Worm (Caenorhabditis elegans) whole organism, L4 larva: Measurements from ENCODE around the gene B0563.1.

Experiments used
- T20F7.1 ChIP-seq: fragments of 200-800 bp; sonication (Bioruptor generic); optimal IDR thresholded peaks from 2 replicates; lab custom pipeline; 2018; ENCODE audit warnings: mild to moderate bottlenecking, missing genetic modification characterization, missing compliant biosample characterization
- T26A8.4 ChIP-seq: fragments of 200-800 bp; sonication (Bioruptor generic); IDR thresholded peaks from 2 replicates; pipeline ENCODE4 v1.3.6; 2022; ENCODE audit warnings: missing genetic modification characterization, missing compliant biosample characterization
- Y105C5A.15 ChIP-seq: fragments of 200-800 bp; sonication (Bioruptor generic); IDR thresholded peaks from 2 replicates; pipeline ENCODE4 v1.3.6; 2022; ENCODE audit warnings: missing genetic modification characterization, missing compliant biosample characterization
- Y75B8A.6 ChIP-seq: fragments of 200-800 bp; sonication (Bioruptor generic); IDR thresholded peaks from 2 replicates; pipeline ENCODE4 v1.3.6; 2022; ENCODE audit warnings: missing genetic modification reagents, missing genetic modification characterization, missing compliant biosample characterization
- ZK337.2 ChIP-seq: fragments of 200-800 bp; sonication (Bioruptor generic); IDR thresholded peaks from 2 replicates; pipeline ENCODE4 v1.3.6; 2022; ENCODE audit warnings: missing genetic modification reagents, missing genetic modification characterization, missing compliant biosample characterization
- aha-1 ChIP-seq: fragments of 150-350 bp; peaks from one replicate; lab custom pipeline; 2014; ENCODE audit warnings: missing biosample characterization, missing genetic modification characterization
- arid-1 ChIP-seq: fragments of 200-800 bp; sonication (Bioruptor generic); conservative IDR thresholded peaks from 2 replicates; pipeline ENCODE4 v1.3.6; 2022; ENCODE audit warnings: missing genetic modification reagents, missing genetic modification characterization, missing compliant biosample characterization
- attf-4 ChIP-seq: sonication (generic microtip); optimal IDR thresholded peaks from 3 replicates; lab custom pipeline; 2017; ENCODE audit warnings: missing biosample characterization, missing genetic modification characterization
- ceh-28 ChIP-seq: fragments of 150-350 bp; optimal IDR thresholded peaks from 2 replicates; lab custom pipeline; 2014; ENCODE audit warnings: missing biosample characterization, missing genetic modification reagents, missing genetic modification characterization
- ceh-32 ChIP-seq: sonication (generic microtip); optimal IDR thresholded peaks from 2 replicates; lab custom pipeline; 2016; ENCODE audit warnings: mild to moderate bottlenecking, missing genetic modification characterization, missing compliant biosample characterization; ENCODE audit not compliant: poor library complexity
- ceh-62 ChIP-seq: sonication (generic microtip); optimal IDR thresholded peaks from 2 replicates; lab custom pipeline; 2017; ENCODE audit warnings: missing biosample characterization, missing genetic modification characterization
- ces-1 ChIP-seq: fragments of 150-350 bp; sonication (generic microtip); optimal IDR thresholded peaks from 4 replicates; lab custom pipeline; 2014; ENCODE audit warnings: missing biosample characterization, missing genetic modification reagents, missing genetic modification characterization
- dmd-8 ChIP-seq: fragments of 200-800 bp; sonication (Bioruptor generic); IDR thresholded peaks from 2 replicates; pipeline ENCODE4 v1.3.6; 2022; ENCODE audit warnings: missing genetic modification characterization, missing compliant biosample characterization
- dpl-1 ChIP-seq: fragments of 150-350 bp; optimal IDR thresholded peaks from 2 replicates; lab custom pipeline; 2014; ENCODE audit warnings: missing biosample characterization, missing genetic modification reagents, missing genetic modification characterization
- dve-1 ChIP-seq: sonication (generic microtip); optimal IDR thresholded peaks from 2 replicates; lab custom pipeline; 2017; ENCODE audit warnings: antibody characterized with exemption, mild to moderate bottlenecking, missing genetic modification characterization, missing compliant biosample characterization; ENCODE audit not compliant: insufficient read depth
- egl-43 ChIP-seq: fragments of 200-800 bp; sonication (Bioruptor generic); IDR thresholded peaks from 2 replicates; pipeline ENCODE4 v1.3.6; 2022; ENCODE audit warnings: missing genetic modification reagents, missing genetic modification characterization, missing compliant biosample characterization
- fkh-10 ChIP-seq: fragments of 150-350 bp; optimal IDR thresholded peaks from 2 replicates; lab custom pipeline; 2014; ENCODE audit warnings: missing biosample characterization, missing genetic modification reagents, missing genetic modification characterization
- gei-8 ChIP-seq: fragments of 200-800 bp; sonication (Bioruptor generic); optimal IDR thresholded peaks from 2 replicates; lab custom pipeline; 2018; ENCODE audit warnings: mild to moderate bottlenecking, missing genetic modification characterization, missing compliant biosample characterization
- hlh-30 ChIP-seq: sonication (generic microtip); optimal IDR thresholded peaks from 2 replicates; lab custom pipeline; 2017; ENCODE audit warnings: antibody characterized with exemption, mild to moderate bottlenecking, missing genetic modification characterization, missing compliant biosample characterization; ENCODE audit not compliant: insufficient read depth
- jun-1 ChIP-seq: fragments of 150-350 bp; optimal IDR thresholded peaks from 2 replicates; lab custom pipeline; 2014; ENCODE audit warnings: missing biosample characterization, missing genetic modification reagents, missing genetic modification characterization
- lin-29 ChIP-seq: fragments of 200-800 bp; sonication (Bioruptor generic); IDR thresholded peaks from 2 replicates; pipeline ENCODE4 v1.3.6; 2022; ENCODE audit warnings: missing genetic modification reagents, missing genetic modification characterization, missing compliant biosample characterization
- lsy-2 ChIP-seq, 2 experiments: fragments of 150-350 bp in 1 of 2; sonication (generic microtip) in 1 of 2; optimal IDR thresholded peaks; 2 replicates each; lab custom pipeline; 2014 to 2017; ENCODE audit warnings: missing biosample characterization in 2 of 2, missing genetic modification characterization in 2 of 2
- madf-5 ChIP-seq, 2 experiments: fragments of 200-800 bp; sonication (Bioruptor generic); IDR thresholded peaks; 2 replicates each; pipeline ENCODE4 v1.3.6; 2022; ENCODE audit warnings: missing compliant biosample characterization in 2 of 2, missing genetic modification characterization in 2 of 2
- madf-9 ChIP-seq: fragments of 200-800 bp; sonication (Bioruptor generic); conservative IDR thresholded peaks from 2 replicates; pipeline ENCODE4 v1.3.6; 2022; ENCODE audit warnings: missing genetic modification reagents, missing genetic modification characterization, missing compliant biosample characterization
- mes-2 ChIP-seq: sonication (generic microtip); optimal IDR thresholded peaks from 2 replicates; lab custom pipeline; 2016; ENCODE audit warnings: missing genotype, mild to moderate bottlenecking, missing genetic modification characterization, missing compliant biosample characterization; ENCODE audit not compliant: poor library complexity, severe bottlenecking
- mxl-2 ChIP-seq: fragments of 200-800 bp; sonication (Bioruptor generic); conservative IDR thresholded peaks from 2 replicates; pipeline ENCODE4 v1.3.6; 2022; ENCODE audit warnings: missing genetic modification reagents, missing genetic modification characterization, missing compliant biosample characterization
- nhr-111 ChIP-seq: fragments of 200-800 bp; sonication (Bioruptor generic); optimal IDR thresholded peaks from 2 replicates; lab custom pipeline; 2018; ENCODE audit warnings: mild to moderate bottlenecking, missing genetic modification characterization, missing compliant biosample characterization
- nhr-25 ChIP-seq: sonication (generic microtip); optimal IDR thresholded peaks from 2 replicates; lab custom pipeline; 2017; ENCODE audit warnings: missing genetic modification characterization, mild to moderate bottlenecking, missing compliant biosample characterization, antibody characterized with exemption, moderate library complexity, borderline replicate concordance; ENCODE audit not compliant: insufficient read depth
- nhr-41 ChIP-seq: fragments of 200-800 bp; sonication (Bioruptor generic); IDR thresholded peaks from 2 replicates; pipeline ENCODE4 v1.3.6; 2022; ENCODE audit warnings: missing genetic modification reagents, missing genetic modification characterization, missing compliant biosample characterization
- nhr-42 ChIP-seq: fragments of 200-800 bp; sonication (Bioruptor generic); IDR thresholded peaks from 2 replicates; pipeline ENCODE4 v1.3.6; 2022; ENCODE audit warnings: missing genetic modification characterization, missing compliant biosample characterization
- pha-4 ChIP-seq, 2 experiments: fragments of 150-350 bp in 1 of 2; fragments of 200-800 bp in 1 of 2; sonication (Bioruptor generic) in 1 of 2; IDR thresholded peaks in 1 of 2; optimal IDR thresholded peaks in 1 of 2; 2 replicates each; pipeline versions ENCODE4 v1.3.6 to Lab custom; 2014 to 2022; ENCODE audit warnings: missing genetic modification characterization in 2 of 2, missing genetic modification reagents in 2 of 2, missing biosample characterization in 1 of 2, missing compliant biosample characterization in 1 of 2
- pqm-1 ChIP-seq: sonication (generic microtip); optimal IDR thresholded peaks from 2 replicates; lab custom pipeline; 2017; ENCODE audit warnings: missing biosample characterization, missing genetic modification characterization
- set-16 ChIP-seq: fragments of 200-800 bp; sonication (Bioruptor generic); IDR thresholded peaks from 2 replicates; pipeline ENCODE4 v1.3.6; 2022; ENCODE audit warnings: missing genetic modification reagents, missing genetic modification characterization, missing compliant biosample characterization
- snpc-4 ChIP-seq: fragments of 150-350 bp; optimal IDR thresholded peaks from 2 replicates; lab custom pipeline; 2014; ENCODE audit warnings: missing biosample characterization, missing genetic modification characterization
- spr-1 ChIP-seq: sonication (generic microtip); optimal IDR thresholded peaks from 2 replicates; lab custom pipeline; 2016; ENCODE audit warnings: mild to moderate bottlenecking, missing genetic modification characterization, missing compliant biosample characterization
- spr-3 ChIP-seq: fragments of 200-800 bp; sonication (Bioruptor generic); optimal IDR thresholded peaks from 2 replicates; lab custom pipeline; 2018; ENCODE audit warnings: mild to moderate bottlenecking, missing genetic modification characterization, missing compliant biosample characterization
- tag-97 ChIP-seq: fragments of 200-800 bp; sonication (Bioruptor generic); IDR thresholded peaks from 2 replicates; pipeline ENCODE4 v1.3.6; 2022; ENCODE audit warnings: missing genetic modification characterization, missing compliant biosample characterization
- tra-1 ChIP-seq: fragments of 200-800 bp; sonication (Bioruptor generic); IDR thresholded peaks from 2 replicates; pipeline ENCODE4 v1.3.6; 2022; ENCODE audit warnings: missing genetic modification reagents, missing genetic modification characterization, missing compliant biosample characterization
- unc-130 ChIP-seq: sonication (generic microtip); optimal IDR thresholded peaks from 2 replicates; lab custom pipeline; 2016; ENCODE audit warnings: missing genetic modification reagents, missing genetic modification characterization, missing compliant biosample characterization
- unc-62 ChIP-seq, 3 experiments: fragments of 150-350 bp in 1 of 3; sonication (generic microtip); optimal IDR thresholded peaks in 2 of 3; peaks in 1 of 3; 1 replicate in 1 of 3; 2 replicates in 2 of 3; lab custom pipeline; 2014 to 2017; ENCODE audit warnings: missing biosample characterization in 3 of 3, missing genetic modification characterization in 3 of 3, missing genetic modification reagents in 3 of 3, missing genotype in 1 of 3
- vab-7 ChIP-seq: fragments of 200-800 bp; sonication (Bioruptor generic); IDR thresholded peaks from 2 replicates; pipeline ENCODE4 v1.3.6; 2022; ENCODE audit warnings: missing genetic modification reagents, missing genetic modification characterization, missing compliant biosample characterization
- ztf-11 ChIP-seq: fragments of 150-350 bp; optimal IDR thresholded peaks from 2 replicates; lab custom pipeline; 2014; ENCODE audit warnings: missing biosample characterization, missing genetic modification characterization

B0563.1 gene

DNA sequence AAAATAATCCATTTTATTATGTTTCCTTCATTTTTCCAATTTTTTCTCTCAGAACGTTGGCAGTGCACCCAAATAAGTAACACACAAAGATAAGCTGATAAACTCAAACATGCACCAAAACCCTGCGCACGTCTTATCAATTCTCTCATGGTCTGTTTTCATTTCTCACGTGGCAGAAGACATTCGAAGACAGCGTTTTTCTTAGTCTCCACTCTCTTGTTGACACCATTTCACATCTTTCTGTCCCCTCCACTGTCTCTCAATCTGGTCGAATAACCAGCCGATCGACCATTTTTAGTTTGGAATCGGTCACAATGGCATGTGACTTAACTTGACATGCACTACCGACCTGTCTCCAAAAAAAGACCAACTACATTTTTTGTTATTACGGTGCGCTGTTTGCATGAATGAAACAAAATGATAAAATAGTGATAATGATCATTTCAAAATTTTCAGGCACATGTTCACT, 42.6 kb downstream of the B0563.1 start, which contains the start of gene C35B8.3 (continued):
- no peak for TF ChIP-seq spr-1 (tag; lab: Kevin White, UChicago)
- TF ChIP-seq gei-8 = peak; percentile 22
- TF ChIP-seq T26A8.4 (GFP tag; lab: Robert Waterston, UW) = no peak
- TF ChIP-seq nhr-25 (tag; lab: Kevin White, UChicago) = peak; percentile 42
- TF ChIP-seq dmd-8 (GFP tag; lab: Robert Waterston, UW) = no peak
- TF ChIP-seq nhr-41 (GFP tag; lab: Robert Waterston, UW) = no peak
- TF ChIP-seq aha-1 (tag; lab: Kevin White, UChicago) = peak; percentile 97
- TF ChIP-seq ceh-28 (tag; lab: Kevin White, UChicago) = no peak
- no peak for TF ChIP-seq attf-4
- TF ChIP-seq madf-5 (GFP tag; IDR thresholded peaks at IDR 0.05; lab: Robert Waterston, UW) = no peak
- no peak for TF ChIP-seq tag-97
- TF ChIP-seq nhr-42 = no peak
- TF ChIP-seq ces-1 (GFP tag; lab: Kevin White, UChicago) = no peak
- TF ChIP-seq arid-1 (GFP tag; lab: Robert Waterston, UW) = no peak
- TF ChIP-seq pqm-1 (tag; lab: Kevin White, UChicago) = no peak
- no peak for TF ChIP-seq ceh-62 (tag; lab: Kevin White, UChicago)
- TF ChIP-seq unc-62 (GFP tag; optimal IDR thresholded peaks at IDR 0.05 in 1 of 2; lab: Kevin White, UChicago) = peak in 1 of 2 experiments; percentile 84
- no peak for TF ChIP-seq unc-62 (tag; optimal IDR thresholded peaks at IDR 0.05; lab: Kevin White, UChicago)
- TF ChIP-seq ZK337.2 = no peak
- no peak for TF ChIP-seq ceh-32 (tag; lab: Kevin White, UChicago)
- TF ChIP-seq pha-4 (GFP tag; IDR thresholded peaks at IDR 0.05; lab: Robert Waterston, UW) = no peak
- no peak for TF ChIP-seq pha-4 (tag; optimal IDR thresholded peaks at IDR 0.05; lab: Kevin White, UChicago)
- TF ChIP-seq hlh-30 (tag; lab: Kevin White, UChicago) = peak; percentile 84
- no peak for TF ChIP-seq vab-7 (GFP tag; lab: Robert Waterston, UW)
- no peak for TF ChIP-seq mxl-2 (GFP tag; lab: Robert Waterston, UW)
- TF ChIP-seq egl-43 = no peak
- TF ChIP-seq lsy-2 (tag; optimal IDR thresholded peaks at IDR 0.05; lab: Kevin White, UChicago) = no peak
- TF ChIP-seq unc-130 (GFP tag; lab: Kevin White, UChicago) = no peak
- TF ChIP-seq nhr-111 = no peak
- TF ChIP-seq mes-2 = peak; percentile 16
- TF ChIP-seq ztf-11 (tag; lab: Kevin White, UChicago) = no peak
- TF ChIP-seq spr-3 (GFP tag; lab: Kevin White, UChicago) = no peak
- no peak for TF ChIP-seq snpc-4 (tag; lab: Kevin White, UChicago)
- no peak for TF ChIP-seq fkh-10
- no peak for TF ChIP-seq lin-29
- TF ChIP-seq Y75B8A.6 (GFP tag; lab: Robert Waterston, UW) = no peak
- no peak for TF ChIP-seq T20F7.1
- TF ChIP-seq dpl-1 = no peak
- TF ChIP-seq madf-9 = no peak
- peak; percentile 76 for TF ChIP-seq dve-1
- no peak for TF ChIP-seq set-16 (GFP tag; lab: Robert Waterston, UW)
- no peak for TF ChIP-seq Y105C5A.15 (GFP tag; lab: Robert Waterston, UW)
- TF ChIP-seq jun-1 (tag; lab: Kevin White, UChicago) = no peak
- 0 out of 2 replicates have a peak, but pooled peaks have one; percentile 39 for TF ChIP-seq tra-1 (GFP tag; lab: Robert Waterston, UW)
